Worm (Caenorhabditis elegans): ENCODE measurements around the gene F46B6.13.

ce11 chrV:9768828-9769778, 29.9 kb downstream of the F46B6.13 start, which contains the start of gene unc-42:
- TF ChIP-seq ceh-13 (GFP tag; optimal IDR thresholded peaks at IDR 0.05) (no peak), F13C5.2 (tag; optimal IDR thresholded peaks at IDR 0.05) (no peak)

Measured in whole organism, early embryonic.